Worm (Caenorhabditis elegans) whole organism, L3 larva: Measurements from ENCODE around the gene T18D3.5.
A peak's percentile ranks its signal among the peaks of the same experiment; 100 is the strongest.

ENCODE experiments used
- aly-2 ChIP-seq: fragments of 150-350 bp; optimal IDR thresholded peaks from 2 replicates; lab custom pipeline; 2014; ENCODE audit warnings: missing biosample characterization, missing genetic modification characterization
- ama-1 ChIP-seq: fragments of 150-350 bp; optimal IDR thresholded peaks from 2 replicates; lab custom pipeline; 2018
- ceh-16 ChIP-seq: sonication (generic microtip); optimal IDR thresholded peaks from 2 replicates; lab custom pipeline; 2017; ENCODE audit warnings: missing biosample characterization, missing genetic modification characterization
- daf-12 ChIP-seq: fragments of 150-350 bp; optimal IDR thresholded peaks from 2 replicates; lab custom pipeline; 2014; ENCODE audit warnings: missing biosample characterization, missing genetic modification reagents, missing genetic modification characterization
- egl-27 ChIP-seq: sonication (generic microtip); optimal IDR thresholded peaks from 4 replicates; lab custom pipeline; 2017; ENCODE audit warnings: missing biosample characterization, missing genetic modification reagents, missing genetic modification characterization
- elt-1 ChIP-seq: fragments of 150-350 bp; optimal IDR thresholded peaks from 2 replicates; lab custom pipeline; 2014; ENCODE audit warnings: missing biosample characterization, missing genetic modification characterization
- elt-2 ChIP-seq: sonication (generic microtip); optimal IDR thresholded peaks from 2 replicates; lab custom pipeline; 2016; ENCODE audit warnings: missing genetic modification reagents, mild to moderate bottlenecking, missing genetic modification characterization, missing compliant biosample characterization
- elt-3 ChIP-seq, 3 experiments: fragments of 150-350 bp in 1 of 3; sonication (generic microtip) in 2 of 3; optimal IDR thresholded peaks; 2 replicates in 2 of 3; 4 replicates in 1 of 3; lab custom pipeline; 2014 to 2017; ENCODE audit warnings: missing biosample characterization in 3 of 3, missing genetic modification characterization in 3 of 3
- eor-1 ChIP-seq, 2 experiments: fragments of 150-350 bp; optimal IDR thresholded peaks; 2 replicates each; lab custom pipeline; 2014 to 2018; ENCODE audit warnings: missing biosample characterization in 2 of 2, missing genetic modification characterization in 2 of 2
- fkh-10 ChIP-seq: sonication (generic microtip); optimal IDR thresholded peaks from 2 replicates; lab custom pipeline; 2017; ENCODE audit warnings: missing biosample characterization, missing genetic modification reagents, missing genetic modification characterization
- fkh-2 ChIP-seq: fragments of 150-350 bp; optimal IDR thresholded peaks from 2 replicates; lab custom pipeline; 2014; ENCODE audit warnings: missing biosample characterization, missing genetic modification reagents, missing genetic modification characterization
- hmg-11 ChIP-seq: sonication (generic microtip); optimal IDR thresholded peaks from 2 replicates; lab custom pipeline; 2016; ENCODE audit warnings: missing genetic modification characterization, missing compliant biosample characterization
- lin-15B ChIP-seq: fragments of 150-350 bp; optimal IDR thresholded peaks from 2 replicates; lab custom pipeline; 2014; ENCODE audit warnings: missing biosample characterization, missing genetic modification characterization
- lin-39 ChIP-seq: fragments of 150-350 bp; optimal IDR thresholded peaks from 2 replicates; lab custom pipeline; 2018; ENCODE audit warnings: missing biosample characterization, missing genetic modification reagents, missing genetic modification characterization
- lsy-12 ChIP-seq: sonication (generic microtip); optimal IDR thresholded peaks from 2 replicates; lab custom pipeline; 2016; ENCODE audit warnings: mild to moderate bottlenecking, missing genetic modification characterization, missing compliant biosample characterization
- nfya-1 ChIP-seq: sonication (generic microtip); optimal IDR thresholded peaks from 2 replicates; lab custom pipeline; 2017; ENCODE audit warnings: missing genetic modification characterization, mild to moderate bottlenecking, missing compliant biosample characterization, antibody characterized with exemption, moderate library complexity; ENCODE audit not compliant: insufficient read depth
- nhr-11 ChIP-seq: fragments of 150-350 bp; optimal IDR thresholded peaks from 2 replicates; lab custom pipeline; 2014; ENCODE audit warnings: missing biosample characterization, missing genetic modification characterization
- nhr-23 ChIP-seq: fragments of 150-350 bp; optimal IDR thresholded peaks from 2 replicates; lab custom pipeline; 2014; ENCODE audit warnings: missing biosample characterization, missing genetic modification reagents, missing genetic modification characterization
- nhr-25 ChIP-seq: sonication (generic microtip); optimal IDR thresholded peaks from 2 replicates; lab custom pipeline; 2017; ENCODE audit warnings: missing biosample characterization, missing genetic modification characterization
- nhr-76 ChIP-seq: fragments of 150-350 bp; sonication (generic microtip); optimal IDR thresholded peaks from 5 replicates; lab custom pipeline; 2014; ENCODE audit warnings: missing biosample characterization, missing genetic modification characterization
- nhr-77 ChIP-seq: fragments of 150-350 bp; optimal IDR thresholded peaks from 2 replicates; lab custom pipeline; 2014; ENCODE audit warnings: missing biosample characterization, missing genetic modification characterization
- sea-2 ChIP-seq: fragments of 150-350 bp; sonication (generic microtip); optimal IDR thresholded peaks from 4 replicates; lab custom pipeline; 2014; ENCODE audit warnings: missing biosample characterization, missing genetic modification reagents, missing genetic modification characterization
- skn-1 ChIP-seq: fragments of 150-350 bp; optimal IDR thresholded peaks from 2 replicates; lab custom pipeline; 2014; ENCODE audit warnings: missing biosample characterization, missing genetic modification characterization
- tbx-2 ChIP-seq: sonication (generic microtip); optimal IDR thresholded peaks from 2 replicates; lab custom pipeline; 2016; ENCODE audit warnings: mild to moderate bottlenecking, missing genetic modification characterization, missing compliant biosample characterization
- zag-1 ChIP-seq: fragments of 150-350 bp; optimal IDR thresholded peaks from 2 replicates; lab custom pipeline; 2014; ENCODE audit warnings: missing biosample characterization, missing genetic modification characterization
- ztf-11 ChIP-seq: fragments of 150-350 bp; optimal IDR thresholded peaks from 2 replicates; lab custom pipeline; 2014; ENCODE audit warnings: missing biosample characterization, missing genetic modification characterization

The T18D3.5 gene

ce11 chrX:12511384-12512007, 47.9 kb downstream of the T18D3.5 start:
- no peak for TF ChIP-seq nhr-76
- no peak for TF ChIP-seq lin-15B (tag; lab: Kevin White, UChicago)
- TF ChIP-seq nhr-25 (tag; lab: Kevin White, UChicago): peak; percentile 70
- TF ChIP-seq daf-12 (tag; lab: Kevin White, UChicago): no peak
- TF ChIP-seq elt-2 (tag; lab: Kevin White, UChicago): no peak
- no peak for TF ChIP-seq ceh-16 (tag; lab: Kevin White, UChicago)
- peak; percentile 98 for TF ChIP-seq elt-1 (tag; lab: Kevin White, UChicago)
- TF ChIP-seq lin-39 (tag; lab: Kevin White, UChicago): no peak
- no peak for TF ChIP-seq elt-3 (tag; optimal IDR thresholded peaks at IDR 0.05; lab: Kevin White, UChicago)
- TF ChIP-seq ama-1 (lab: Kevin White, UChicago): no peak
- TF ChIP-seq fkh-2: no peak
- TF ChIP-seq nhr-23 (tag; lab: Kevin White, UChicago): peak; percentile 53
- TF ChIP-seq sea-2 (GFP tag; lab: Kevin White, UChicago): no peak
- no peak for TF ChIP-seq nhr-11 (tag; lab: Kevin White, UChicago)
- no peak for TF ChIP-seq eor-1 (tag; optimal IDR thresholded peaks at IDR 0.05; lab: Kevin White, UChicago)
- TF ChIP-seq aly-2 (tag; lab: Kevin White, UChicago): no peak
- no peak for TF ChIP-seq hmg-11 (tag; lab: Kevin White, UChicago)
- no peak for TF ChIP-seq egl-27 (tag; lab: Kevin White, UChicago)
- no peak for TF ChIP-seq skn-1 (tag; lab: Kevin White, UChicago)
- TF ChIP-seq nhr-77 (tag; lab: Kevin White, UChicago): no peak
- no peak for TF ChIP-seq nfya-1 (tag; lab: Kevin White, UChicago)
- TF ChIP-seq zag-1 (tag; lab: Kevin White, UChicago): no peak

DNA sequence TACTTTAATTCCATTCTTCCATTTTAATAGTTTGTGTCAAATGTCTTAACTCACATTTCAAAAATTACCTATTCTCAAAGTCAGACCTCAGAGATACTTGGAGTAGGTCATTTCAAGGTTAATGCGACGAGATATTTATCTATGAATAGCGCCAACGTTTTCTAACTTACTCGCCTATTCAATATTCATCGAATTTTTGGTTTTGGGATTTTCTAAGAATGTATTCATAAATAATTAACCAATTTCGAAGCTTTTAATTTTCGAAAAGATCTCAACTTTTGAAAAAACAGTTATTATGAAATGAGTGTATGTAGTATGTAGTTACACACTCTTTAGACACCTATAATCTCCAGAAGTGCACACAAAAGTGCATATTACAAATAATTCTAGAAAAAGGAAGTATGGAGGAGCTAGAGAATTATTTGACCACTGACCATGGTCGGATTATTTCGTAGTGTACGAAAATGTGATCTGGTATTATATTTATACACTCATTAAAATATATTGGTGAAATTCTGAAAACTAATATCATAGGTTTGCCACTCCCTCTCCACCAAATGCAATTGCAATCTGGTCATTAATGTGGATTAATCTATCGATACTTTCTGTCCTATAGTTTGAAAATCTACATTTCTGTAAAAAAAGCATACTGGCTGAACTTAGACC, 49.0 kb downstream of the T18D3.5 start:
- TF ChIP-seq nhr-25 (tag; lab: Kevin White, UChicago) (peak; percentile 31), lsy-12 (tag; lab: Kevin White, UChicago) (no peak), egl-27 (tag; lab: Kevin White, UChicago) (no peak), eor-1 (tag; optimal IDR thresholded peaks at IDR 0.05; lab: Kevin White, UChicago) (no peak)

ce11 chrX:12513415-12513814, 49.8 kb downstream of the T18D3.5 start:
- no peak for TF ChIP-seq aly-2 (tag; lab: Kevin White, UChicago)
- no peak for TF ChIP-seq fkh-10 (GFP tag; lab: Kevin White, UChicago)
- peak; percentile 10 for TF ChIP-seq nfya-1 (tag; lab: Kevin White, UChicago)
- TF ChIP-seq ztf-11 (tag; lab: Kevin White, UChicago): no peak
- no peak for TF ChIP-seq tbx-2 (tag; lab: Kevin White, UChicago)
